Worm (Caenorhabditis elegans): ENCODE measurements around the gene nipi-3.

nipi-3 gene

ce11 chrX:15619273-15619672 lies 11.5 kb downstream of the nipi-3 start (continued):
- TF ChIP-seq Y48G9A.11 (GFP tag; IDR thresholded peaks at IDR 0.05) (no peak), ctbp-1 (GFP tag; IDR thresholded peaks at IDR 0.05) (0 out of 2 replicates have a peak, but pooled peaks have one; percentile 19), Y75B8A.6 (GFP tag; IDR thresholded peaks at IDR 0.05) (no peak), mes-2 (tag; optimal IDR thresholded peaks at IDR 0.05; ENCODE audit: poor library complexity, severe bottlenecking) (peak; percentile 46), lim-7 (GFP tag; IDR thresholded peaks at IDR 0.05) (no peak), ces-1 (GFP tag; optimal IDR thresholded peaks at IDR 0.05) (no peak), zip-2 (tag; optimal IDR thresholded peaks at IDR 0.05) (no peak), sdz-12 (GFP tag; optimal IDR thresholded peaks at IDR 0.05) (no peak), mxl-3 (GFP tag; optimal IDR thresholded peaks at IDR 0.05) (no peak), jun-1 (tag; optimal IDR thresholded peaks at IDR 0.05) (no peak), nhr-41 (GFP tag; IDR thresholded peaks at IDR 0.05) (no peak), zag-1 (tag; optimal IDR thresholded peaks at IDR 0.05) (no peak), F10B5.3 (tag; optimal IDR thresholded peaks at IDR 0.05) (no peak), lin-39 (tag; optimal IDR thresholded peaks at IDR 0.05) (no peak), nhr-25 (tag; optimal IDR thresholded peaks at IDR 0.05; ENCODE audit: borderline replicate concordance, insufficient read depth) (no peak), pqm-1 (tag; optimal IDR thresholded peaks at IDR 0.05) (no peak), vab-7 (GFP tag; IDR thresholded peaks at IDR 0.05) (peak; percentile 61; the same call in 1 of the 2 replicates), ztf-11 (tag; optimal IDR thresholded peaks at IDR 0.05) (no peak), php-3 (GFP tag; IDR thresholded peaks at IDR 0.05) (no peak), duxl-1 (tag; optimal IDR thresholded peaks at IDR 0.05; ENCODE audit: poor library complexity) (peak; percentile 49), hmg-1.1 (GFP tag; IDR thresholded peaks at IDR 0.05) (no peak), nhr-28 (tag; optimal IDR thresholded peaks at IDR 0.05) (no peak), nhr-10 (tag; optimal IDR thresholded peaks at IDR 0.05) (no peak), cey-2 (tag; optimal IDR thresholded peaks at IDR 0.05; ENCODE audit: borderline replicate concordance, insufficient read depth) (no peak)

DNA sequence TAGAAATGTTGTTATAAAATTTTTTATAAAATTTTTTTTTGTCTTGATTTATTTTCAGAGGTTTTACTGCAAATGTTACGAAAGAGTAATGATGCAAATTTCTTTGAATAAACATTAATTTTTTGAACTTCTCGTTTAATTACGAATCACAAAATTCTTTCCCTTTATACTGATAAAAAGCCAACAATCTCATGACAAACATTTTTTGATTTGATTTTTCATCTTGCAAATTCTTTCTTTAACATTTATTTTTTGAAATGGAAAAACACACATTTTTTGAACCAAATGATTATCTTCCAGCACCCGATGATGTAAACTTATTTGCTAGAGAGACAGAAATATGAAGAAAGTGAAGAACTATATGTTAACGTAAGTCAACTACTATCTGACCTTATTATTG lies 12.4 kb downstream of the nipi-3 start, which contains the start of gene K09E9.1:
Gene K09E9.1 (plus strand): TSS at position 301 of the 400 bp plus-strand sequence.
- TF ChIP-seq zip-2 (tag; optimal IDR thresholded peaks at IDR 0.05), result no peak
- TF ChIP-seq daf-16 (GFP tag; optimal IDR thresholded peaks at IDR 0.05), result no peak
- TF ChIP-seq daf-16 (tag; optimal IDR thresholded peaks at IDR 0.05), result peak; percentile 14

- no peak for TF ChIP-seq D1046.2 (GFP tag; IDR thresholded peaks at IDR 0.05)
- peak; percentile 82 for TF ChIP-seq set-16 (GFP tag; IDR thresholded peaks at IDR 0.05)
- no peak for TF ChIP-seq dmd-9 (GFP tag; IDR thresholded peaks at IDR 0.05)
- no peak for TF ChIP-seq ces-1 (GFP tag; optimal IDR thresholded peaks at IDR 0.05)
- TF ChIP-seq rbr-2 (tag; optimal IDR thresholded peaks at IDR 0.05), result no peak
These were observed 13.2 kb downstream of the nipi-3 start for ce11 chrX:15621001-15621400.

- peak; percentile 9 for TF ChIP-seq hlh-11 (tag; optimal IDR thresholded peaks at IDR 0.05)
- no peak for TF ChIP-seq ceh-32 (tag; optimal IDR thresholded peaks at IDR 0.05; ENCODE audit: poor library complexity)
- no peak for TF ChIP-seq zip-11 (GFP tag; IDR thresholded peaks at IDR 0.05)
- TF ChIP-seq vab-7 (GFP tag; IDR thresholded peaks at IDR 0.05), result no peak
- TF ChIP-seq dve-1 (tag; optimal IDR thresholded peaks at IDR 0.05; ENCODE audit: insufficient read depth), result peak; percentile 22
- no peak for TF ChIP-seq spr-1 (tag; optimal IDR thresholded peaks at IDR 0.05)
- peak in 1 of 2 experiments; percentile 8 for TF ChIP-seq lsy-2 (tag; optimal IDR thresholded peaks at IDR 0.05)
- TF ChIP-seq mdl-1 (tag; optimal IDR thresholded peaks at IDR 0.05), result peak in 1 of 2 experiments; percentile 61
- no peak for TF ChIP-seq pha-4 (GFP tag; IDR thresholded peaks at IDR 0.05)
- no peak for TF ChIP-seq pha-4 (tag; optimal IDR thresholded peaks at IDR 0.05)
- peak; percentile 47 for TF ChIP-seq dmd-6 (GFP tag; IDR thresholded peaks at IDR 0.05)
- TF ChIP-seq zfp-2 (tag; optimal IDR thresholded peaks at IDR 0.05), result no peak
- peak; percentile 24 for TF ChIP-seq pqm-1 (tag; optimal IDR thresholded peaks at IDR 0.05)
- no peak for TF ChIP-seq nhr-76 (tag; optimal IDR thresholded peaks at IDR 0.05)
- no peak for TF ChIP-seq mes-2 (tag; optimal IDR thresholded peaks at IDR 0.05; ENCODE audit: poor library complexity, severe bottlenecking)
- TF ChIP-seq gei-8 (GFP tag; optimal IDR thresholded peaks at IDR 0.05), result no peak
These were observed 14.3 kb downstream of the nipi-3 start for ce11 chrX:15622041-15622440.

Data from whole organism, L4 larva.